Fruit fly (Drosophila melanogaster) whole organism, adult: ENCODE measurements around the gene CG5877.

ENCODE experiments used
- CG11617 ChIP-seq: fragments of 200-800 bp; sonication (Bioruptor generic); optimal IDR thresholded peaks from 2 replicates; lab custom pipeline; 2017; ENCODE audit warnings: mild to moderate bottlenecking, missing biosample characterization, missing genetic modification reagents, missing genetic modification characterization
- CG5204 ChIP-seq: fragments of 200-800 bp; sonication (Bioruptor generic); optimal IDR thresholded peaks from 2 replicates; lab custom pipeline; 2016; ENCODE audit warnings: missing biosample characterization, missing genetic modification characterization
- cnc ChIP-seq, 2 experiments: fragments of >200 bp; optimal IDR thresholded peaks; 2 replicates each; lab custom pipeline; 2017

DNA sequence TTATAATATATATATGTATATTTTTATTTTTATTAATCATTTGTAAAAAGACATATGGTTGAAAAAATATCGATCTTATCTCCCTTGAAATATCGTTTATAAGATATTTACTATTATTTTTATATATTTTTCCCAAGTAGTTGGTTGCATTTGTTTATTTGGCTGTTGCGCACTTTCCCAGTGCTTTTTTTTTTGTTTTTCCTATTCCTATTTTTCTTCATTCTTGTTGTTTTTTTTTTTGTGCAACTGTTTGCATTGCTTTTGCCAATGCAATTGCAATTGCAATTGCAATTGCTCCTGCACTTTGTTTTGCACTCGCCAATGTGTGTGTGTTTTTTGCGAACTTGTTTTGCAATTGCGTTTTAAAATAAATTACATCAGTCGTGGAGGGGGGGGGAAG, 20.6 kb downstream of the CG5877 start:
- TF ChIP-seq CG11617: no peak
- TF ChIP-seq cnc (optimal IDR thresholded peaks at IDR 0.05; lab: Kevin White, UChicago): no peak
- no peak for TF ChIP-seq CG5204
